Worm (Caenorhabditis elegans) whole organism, L2 larva: ENCODE measurements around the gene F11F1.1.
A peak's percentile ranks its signal among the peaks of the same experiment; 100 is the strongest.

Experiments used
- C34F6.9 ChIP-seq: fragments of 150-350 bp; optimal IDR thresholded peaks from 2 replicates; lab custom pipeline; 2014; ENCODE audit warnings: missing biosample characterization, missing genetic modification characterization
- F13H6.1 ChIP-seq: sonication (generic microtip); optimal IDR thresholded peaks from 2 replicates; lab custom pipeline; 2016; ENCODE audit warnings: missing genetic modification characterization, missing compliant biosample characterization
- R02D3.7 ChIP-seq: fragments of 150-350 bp; optimal IDR thresholded peaks from 2 replicates; lab custom pipeline; 2014; ENCODE audit warnings: missing biosample characterization, missing genetic modification characterization
- Y55F3AM.14 ChIP-seq: fragments of 200-800 bp; sonication (Bioruptor generic); optimal IDR thresholded peaks from 2 replicates; lab custom pipeline; 2018; ENCODE audit warnings: mild to moderate bottlenecking, missing genetic modification characterization, missing compliant biosample characterization
- ZK546.5 ChIP-seq: sonication (generic microtip); optimal IDR thresholded peaks from 2 replicates; lab custom pipeline; 2017; ENCODE audit warnings: missing biosample characterization, missing genetic modification characterization
- aly-2 ChIP-seq: fragments of 150-350 bp; optimal IDR thresholded peaks from 2 replicates; lab custom pipeline; 2014; ENCODE audit warnings: missing biosample characterization, missing genetic modification characterization
- blmp-1 ChIP-seq: sonication (generic microtip); optimal IDR thresholded peaks from 2 replicates; lab custom pipeline; 2017; ENCODE audit warnings: missing genetic modification characterization, mild to moderate bottlenecking, missing compliant biosample characterization, antibody characterized with exemption, moderate library complexity; ENCODE audit not compliant: insufficient read depth
- ceh-16 ChIP-seq: fragments of 150-350 bp; optimal IDR thresholded peaks from 2 replicates; lab custom pipeline; 2014; ENCODE audit warnings: missing biosample characterization, missing genetic modification characterization
- ceh-82 ChIP-seq: fragments of 150-350 bp; optimal IDR thresholded peaks from 2 replicates; lab custom pipeline; 2014; ENCODE audit warnings: missing biosample characterization, missing genetic modification characterization
- crh-2 ChIP-seq: sonication (generic microtip); optimal IDR thresholded peaks from 2 replicates; lab custom pipeline; 2017; ENCODE audit warnings: missing biosample characterization, missing genetic modification characterization
- egl-27 ChIP-seq: sonication (generic microtip); optimal IDR thresholded peaks from 3 replicates; lab custom pipeline; 2017; ENCODE audit warnings: missing biosample characterization, missing genetic modification reagents, missing genetic modification characterization
- elt-3 ChIP-seq: sonication (generic microtip); optimal IDR thresholded peaks from 2 replicates; lab custom pipeline; 2017; ENCODE audit warnings: missing biosample characterization, missing genetic modification characterization
- fos-1 ChIP-seq: fragments of 150-350 bp; optimal IDR thresholded peaks from 2 replicates; lab custom pipeline; 2014; ENCODE audit warnings: missing biosample characterization, missing genetic modification characterization
- gmeb-1 ChIP-seq: fragments of 150-350 bp; optimal IDR thresholded peaks from 2 replicates; lab custom pipeline; 2014; ENCODE audit warnings: missing biosample characterization, missing genetic modification characterization
- lin-11 ChIP-seq: fragments of 150-350 bp; sonication (generic microtip); optimal IDR thresholded peaks from 2 replicates; lab custom pipeline; 2014; ENCODE audit warnings: missing biosample characterization, missing genetic modification characterization, inconsistent platforms, mixed read lengths
- lin-13 ChIP-seq: fragments of 150-350 bp; optimal IDR thresholded peaks from 2 replicates; lab custom pipeline; 2014; ENCODE audit warnings: missing biosample characterization, missing genetic modification reagents, missing genetic modification characterization
- lin-39 ChIP-seq: fragments of 150-350 bp; optimal IDR thresholded peaks from 2 replicates; lab custom pipeline; 2014; ENCODE audit warnings: missing biosample characterization, missing genetic modification reagents, missing genetic modification characterization
- lsy-2 ChIP-seq, 2 experiments: fragments of 150-350 bp in 1 of 2; sonication (generic microtip) in 1 of 2; optimal IDR thresholded peaks; 2 replicates each; lab custom pipeline; 2014 to 2017; ENCODE audit warnings: missing biosample characterization in 2 of 2, missing genetic modification characterization in 2 of 2
- mab-5 ChIP-seq: fragments of 150-350 bp; optimal IDR thresholded peaks from 2 replicates; lab custom pipeline; 2014; ENCODE audit warnings: missing biosample characterization, missing genetic modification characterization
- mbf-1 ChIP-seq: sonication (generic microtip); optimal IDR thresholded peaks from 2 replicates; lab custom pipeline; 2017; ENCODE audit warnings: missing biosample characterization, missing genetic modification characterization
- nhr-11 ChIP-seq: fragments of 150-350 bp; optimal IDR thresholded peaks from 2 replicates; lab custom pipeline; 2014; ENCODE audit warnings: missing biosample characterization, missing genetic modification characterization
- nhr-12 ChIP-seq: fragments of 150-350 bp; optimal IDR thresholded peaks from 2 replicates; lab custom pipeline; 2014; ENCODE audit warnings: missing biosample characterization, missing genetic modification characterization
- nhr-129 ChIP-seq: fragments of 150-350 bp; optimal IDR thresholded peaks from 2 replicates; lab custom pipeline; 2014; ENCODE audit warnings: missing biosample characterization, missing genetic modification characterization
- nhr-21 ChIP-seq: fragments of 150-350 bp; optimal IDR thresholded peaks from 2 replicates; lab custom pipeline; 2014; ENCODE audit warnings: missing biosample characterization, missing genetic modification characterization
- nhr-237 ChIP-seq: fragments of 150-350 bp; optimal IDR thresholded peaks from 2 replicates; lab custom pipeline; 2014; ENCODE audit warnings: missing biosample characterization, missing genetic modification characterization
- nhr-25 ChIP-seq: fragments of 150-350 bp; sonication (generic microtip); optimal IDR thresholded peaks from 3 replicates; lab custom pipeline; 2014; ENCODE audit warnings: missing biosample characterization, missing genetic modification characterization
- nhr-77 ChIP-seq: fragments of 150-350 bp; optimal IDR thresholded peaks from 2 replicates; lab custom pipeline; 2014; ENCODE audit warnings: missing biosample characterization, missing genetic modification characterization
- peb-1 ChIP-seq: fragments of 150-350 bp; optimal IDR thresholded peaks from 2 replicates; lab custom pipeline; 2014; ENCODE audit warnings: missing biosample characterization, missing genetic modification characterization
- sem-4 ChIP-seq: fragments of 150-350 bp; optimal IDR thresholded peaks from 2 replicates; lab custom pipeline; 2014; ENCODE audit warnings: missing biosample characterization, missing genetic modification reagents, missing genetic modification characterization
- skn-1 ChIP-seq: sonication (generic microtip); optimal IDR thresholded peaks from 2 replicates; lab custom pipeline; 2017; ENCODE audit warnings: missing biosample characterization, missing genetic modification characterization
- sma-3 ChIP-seq: sonication (generic microtip); optimal IDR thresholded peaks from 2 replicates; lab custom pipeline; 2016; ENCODE audit warnings: missing genetic modification reagents, missing genetic modification characterization, missing compliant biosample characterization
- sma-9 ChIP-seq, 2 experiments: fragments of 150-350 bp in 1 of 2; sonication (generic microtip) in 1 of 2; optimal IDR thresholded peaks; 2 replicates each; lab custom pipeline; 2014 to 2016; ENCODE audit warnings: missing genetic modification characterization in 2 of 2, mild to moderate bottlenecking in 1 of 2, missing biosample characterization in 1 of 2, missing compliant biosample characterization in 1 of 2, missing genetic modification reagents in 1 of 2, moderate library complexity in 1 of 2
- snpc-4 ChIP-seq: fragments of 150-350 bp; optimal IDR thresholded peaks from 2 replicates; lab custom pipeline; 2014; ENCODE audit warnings: missing biosample characterization, missing genetic modification characterization
- unc-55 ChIP-seq: fragments of 150-350 bp; sonication (generic microtip); optimal IDR thresholded peaks from 3 replicates; lab custom pipeline; 2014; ENCODE audit warnings: missing biosample characterization, missing genetic modification reagents, missing genetic modification characterization
- unc-62 ChIP-seq: fragments of 150-350 bp; optimal IDR thresholded peaks from 2 replicates; lab custom pipeline; 2014; ENCODE audit warnings: missing biosample characterization, missing genetic modification reagents, missing genetic modification characterization
- zag-1 ChIP-seq: fragments of 150-350 bp; optimal IDR thresholded peaks from 2 replicates; lab custom pipeline; 2014; ENCODE audit warnings: missing biosample characterization, missing genetic modification characterization
- ztf-1 ChIP-seq: fragments of 200-800 bp; sonication (Bioruptor generic); conservative IDR thresholded peaks from 2 replicates; pipeline ENCODE4 v1.3.6; 2022; ENCODE audit warnings: missing genetic modification characterization, missing compliant biosample characterization
- ztf-4 ChIP-seq: fragments of 150-350 bp; optimal IDR thresholded peaks from 2 replicates; lab custom pipeline; 2014; ENCODE audit warnings: missing biosample characterization, missing genetic modification characterization

Gene F11F1.1

ce11 chrIII:13404418-13404817, 9.1 kb downstream of the F11F1.1 start, which contains the start of gene ttr-52:
TSS of gene ttr-52 (plus strand) at chrIII:13404718.
- TF ChIP-seq sma-9 (GFP tag; optimal IDR thresholded peaks at IDR 0.05; lab: Kevin White, UChicago) = no peak
- no peak for TF ChIP-seq sma-9 (tag; optimal IDR thresholded peaks at IDR 0.05; lab: Kevin White, UChicago)
- TF ChIP-seq ceh-16 = no peak
- TF ChIP-seq nhr-237 = no peak
- TF ChIP-seq F13H6.1 (tag; lab: Kevin White, UChicago) = no peak
- no peak for TF ChIP-seq nhr-21 (tag; lab: Kevin White, UChicago)
- no peak for TF ChIP-seq lin-11
- no peak for TF ChIP-seq mab-5
- TF ChIP-seq fos-1 (tag; lab: Kevin White, UChicago) = no peak
- no peak for TF ChIP-seq lin-39 (tag; lab: Kevin White, UChicago)

- TF ChIP-seq F13H6.1 (tag; lab: Kevin White, UChicago) (no peak), ztf-4 (tag; lab: Kevin White, UChicago) (no peak), crh-2 (tag; lab: Kevin White, UChicago) (no peak), nhr-77 (no peak), C34F6.9 (tag; lab: Kevin White, UChicago) (no peak), egl-27 (tag; lab: Kevin White, UChicago) (no peak), lin-39 (tag; lab: Kevin White, UChicago) (no peak), ceh-82 (no peak), R02D3.7 (tag; lab: Kevin White, UChicago) (no peak), sem-4 (no peak), lsy-2 (tag; optimal IDR thresholded peaks at IDR 0.05; lab: Kevin White, UChicago) (no peak), blmp-1 (tag; lab: Kevin White, UChicago) (no peak), unc-62 (no peak), nhr-11 (tag; lab: Kevin White, UChicago) (no peak), nhr-12 (tag; lab: Kevin White, UChicago) (no peak), ceh-16 (no peak), snpc-4 (no peak), nhr-129 (no peak), peb-1 (no peak)
Measured at ce11 chrIII:13405504-13405903, 10.1 kb downstream of the F11F1.1 start, which contains the start of gene nas-1. TSS of gene nas-1 (plus strand) at chrIII:13405804.

DNA sequence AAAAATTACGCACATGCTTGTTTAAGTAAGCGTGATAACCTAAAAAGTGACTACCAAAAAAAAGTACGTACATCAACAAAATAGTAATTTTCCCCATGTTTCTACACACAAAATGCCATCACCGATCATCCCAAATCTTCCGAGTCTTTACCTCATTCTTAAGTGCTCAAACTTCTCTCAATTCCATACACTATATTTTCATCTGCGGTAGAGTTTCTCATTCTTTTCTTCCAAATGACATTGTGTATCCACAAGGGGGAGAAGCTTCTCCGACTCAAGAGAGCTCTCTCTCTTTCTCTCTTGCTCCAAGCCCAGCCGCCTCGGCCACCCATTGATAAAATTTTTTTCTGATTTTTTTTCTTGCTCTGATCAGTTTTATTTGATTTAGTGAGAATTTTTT, 14.1 kb downstream of the F11F1.1 start, which contains the start of gene myo-6:
Gene myo-6, plus strand, starts transcription at position 301 of the 400 bp plus-strand sequence.
- TF ChIP-seq skn-1 (tag; lab: Kevin White, UChicago) = no peak
- TF ChIP-seq nhr-25 = no peak
- TF ChIP-seq ceh-16 = no peak

ce11 chrIII:13411202-13411601, 15.8 kb downstream of the F11F1.1 start:
- TF ChIP-seq lin-11 (no peak), fos-1 (tag; lab: Kevin White, UChicago) (peak; percentile 24)

- TF ChIP-seq Y55F3AM.14 (GFP tag; lab: Kevin White, UChicago) (no peak), nhr-11 (tag; lab: Kevin White, UChicago) (no peak), snpc-4 (no peak), lin-11 (no peak), ceh-82 (no peak), aly-2 (tag; lab: Kevin White, UChicago) (no peak), lin-13 (no peak), egl-27 (tag; lab: Kevin White, UChicago) (no peak), nhr-12 (tag; lab: Kevin White, UChicago) (no peak), R02D3.7 (tag; lab: Kevin White, UChicago) (no peak), sem-4 (no peak), lin-39 (tag; lab: Kevin White, UChicago) (no peak), nhr-129 (no peak), ztf-1 (GFP tag; lab: Robert Waterston, UW) (no peak), elt-3 (tag; lab: Kevin White, UChicago) (no peak), unc-62 (no peak), nhr-237 (no peak)
Measured at ce11 chrIII:13418975-13419374, 23.6 kb downstream of the F11F1.1 start.

DNA sequence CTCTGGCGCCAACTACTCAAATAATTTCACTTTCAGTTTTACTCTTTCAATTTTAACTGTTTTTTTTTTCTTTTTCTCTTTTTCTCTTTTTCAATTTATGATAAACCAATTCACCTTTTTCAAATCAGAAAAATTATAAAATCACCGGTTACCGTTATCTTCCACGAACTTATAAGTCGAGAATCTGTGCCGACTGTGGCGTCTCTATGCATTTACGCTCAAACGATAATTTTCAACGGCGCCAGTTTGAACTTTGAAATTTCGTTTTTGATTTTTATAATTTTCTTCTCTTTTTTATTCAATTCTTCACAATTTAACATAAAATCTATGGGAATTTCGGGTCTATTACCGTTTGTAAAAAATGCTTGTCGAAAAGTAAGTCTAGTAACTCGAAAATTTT, 28.1 kb downstream of the F11F1.1 start, which contains the start of gene exo-1:
Gene exo-1, plus strand, starts transcription at position 101 of the 400 bp plus-strand sequence.
- TF ChIP-seq nhr-129 = peak; percentile 70
- peak; percentile 70 for TF ChIP-seq sma-3 (GFP tag; lab: Kevin White, UChicago)
- peak; percentile 63 for TF ChIP-seq fos-1 (tag; lab: Kevin White, UChicago)
- TF ChIP-seq lin-13 = peak; percentile 75
- TF ChIP-seq nhr-25 = peak; percentile 63
- TF ChIP-seq unc-55 (GFP tag; lab: Kevin White, UChicago) = peak; percentile 87
- TF ChIP-seq ZK546.5 = no peak
- peak; percentile 1 for TF ChIP-seq zag-1
- peak; percentile 21 for TF ChIP-seq blmp-1 (tag; lab: Kevin White, UChicago)
- TF ChIP-seq sma-9 (GFP tag; optimal IDR thresholded peaks at IDR 0.05; lab: Kevin White, UChicago) = peak; percentile 26
- TF ChIP-seq sma-9 (tag; optimal IDR thresholded peaks at IDR 0.05; lab: Kevin White, UChicago) = no peak
- TF ChIP-seq skn-1 (tag; lab: Kevin White, UChicago) = no peak
- no peak for TF ChIP-seq nhr-11 (tag; lab: Kevin White, UChicago)
- TF ChIP-seq lsy-2 (tag; optimal IDR thresholded peaks at IDR 0.05; lab: Kevin White, UChicago) = peak in 1 of 2 experiments; percentile 77
- peak; percentile 53 for TF ChIP-seq snpc-4
- TF ChIP-seq gmeb-1 (tag; lab: Kevin White, UChicago) = peak; percentile 91
- TF ChIP-seq crh-2 (tag; lab: Kevin White, UChicago) = peak; percentile 66
- no peak for TF ChIP-seq mbf-1 (tag; lab: Kevin White, UChicago)
- peak; percentile 41 for TF ChIP-seq C34F6.9 (tag; lab: Kevin White, UChicago)
